Worm (Caenorhabditis elegans) whole organism, L2 larva: ENCODE data around the gene mlp-1.

ENCODE experiments used
- C34F6.9 ChIP-seq: fragments of 150-350 bp; optimal IDR thresholded peaks from 2 replicates; lab custom pipeline; 2014; ENCODE audit warnings: missing biosample characterization, missing genetic modification characterization
- F13H6.1 ChIP-seq: sonication (generic microtip); optimal IDR thresholded peaks from 2 replicates; lab custom pipeline; 2016; ENCODE audit warnings: missing genetic modification characterization, missing compliant biosample characterization
- Y55F3AM.14 ChIP-seq: fragments of 200-800 bp; sonication (Bioruptor generic); optimal IDR thresholded peaks from 2 replicates; lab custom pipeline; 2018; ENCODE audit warnings: mild to moderate bottlenecking, missing genetic modification characterization, missing compliant biosample characterization
- ZK546.5 ChIP-seq: sonication (generic microtip); optimal IDR thresholded peaks from 2 replicates; lab custom pipeline; 2017; ENCODE audit warnings: missing biosample characterization, missing genetic modification characterization
- alr-1 ChIP-seq: fragments of 150-350 bp; optimal IDR thresholded peaks from 2 replicates; lab custom pipeline; 2014; ENCODE audit warnings: missing biosample characterization, missing genetic modification characterization
- aly-2 ChIP-seq: fragments of 150-350 bp; optimal IDR thresholded peaks from 2 replicates; lab custom pipeline; 2014; ENCODE audit warnings: missing biosample characterization, missing genetic modification characterization
- ama-1 ChIP-seq: fragments of 150-350 bp; optimal IDR thresholded peaks from 2 replicates; lab custom pipeline; 2018; ENCODE audit warnings: inconsistent platforms
- blmp-1 ChIP-seq: sonication (generic microtip); optimal IDR thresholded peaks from 2 replicates; lab custom pipeline; 2017; ENCODE audit warnings: missing genetic modification characterization, mild to moderate bottlenecking, missing compliant biosample characterization, antibody characterized with exemption, moderate library complexity; ENCODE audit not compliant: insufficient read depth
- ceh-16 ChIP-seq: fragments of 150-350 bp; optimal IDR thresholded peaks from 2 replicates; lab custom pipeline; 2014; ENCODE audit warnings: missing biosample characterization, missing genetic modification characterization
- ceh-82 ChIP-seq: fragments of 150-350 bp; optimal IDR thresholded peaks from 2 replicates; lab custom pipeline; 2014; ENCODE audit warnings: missing biosample characterization, missing genetic modification characterization
- crh-2 ChIP-seq: sonication (generic microtip); optimal IDR thresholded peaks from 2 replicates; lab custom pipeline; 2017; ENCODE audit warnings: missing biosample characterization, missing genetic modification characterization
- dmd-4 ChIP-seq: sonication (generic microtip); optimal IDR thresholded peaks from 2 replicates; lab custom pipeline; 2017; ENCODE audit warnings: missing biosample characterization, missing genetic modification characterization
- egl-27 ChIP-seq: sonication (generic microtip); optimal IDR thresholded peaks from 3 replicates; lab custom pipeline; 2017; ENCODE audit warnings: missing biosample characterization, missing genetic modification reagents, missing genetic modification characterization
- elt-1 ChIP-seq: fragments of 150-350 bp; optimal IDR thresholded peaks from 2 replicates; lab custom pipeline; 2014; ENCODE audit warnings: missing biosample characterization, missing genetic modification characterization
- elt-3 ChIP-seq: sonication (generic microtip); optimal IDR thresholded peaks from 2 replicates; lab custom pipeline; 2017; ENCODE audit warnings: missing biosample characterization, missing genetic modification characterization
- fos-1 ChIP-seq: fragments of 150-350 bp; optimal IDR thresholded peaks from 2 replicates; lab custom pipeline; 2014; ENCODE audit warnings: missing biosample characterization, missing genetic modification characterization
- gmeb-1 ChIP-seq: fragments of 150-350 bp; optimal IDR thresholded peaks from 2 replicates; lab custom pipeline; 2014; ENCODE audit warnings: missing biosample characterization, missing genetic modification characterization
- lin-11 ChIP-seq: fragments of 150-350 bp; sonication (generic microtip); optimal IDR thresholded peaks from 2 replicates; lab custom pipeline; 2014; ENCODE audit warnings: missing biosample characterization, missing genetic modification characterization, inconsistent platforms, mixed read lengths
- lin-13 ChIP-seq: fragments of 150-350 bp; optimal IDR thresholded peaks from 2 replicates; lab custom pipeline; 2014; ENCODE audit warnings: missing biosample characterization, missing genetic modification reagents, missing genetic modification characterization
- lin-39 ChIP-seq: fragments of 150-350 bp; optimal IDR thresholded peaks from 2 replicates; lab custom pipeline; 2014; ENCODE audit warnings: missing biosample characterization, missing genetic modification reagents, missing genetic modification characterization
- lsy-2 ChIP-seq, 2 experiments: fragments of 150-350 bp in 1 of 2; sonication (generic microtip) in 1 of 2; optimal IDR thresholded peaks; 2 replicates each; lab custom pipeline; 2014 to 2017; ENCODE audit warnings: missing biosample characterization in 2 of 2, missing genetic modification characterization in 2 of 2
- mab-5 ChIP-seq: fragments of 150-350 bp; optimal IDR thresholded peaks from 2 replicates; lab custom pipeline; 2014; ENCODE audit warnings: missing biosample characterization, missing genetic modification characterization
- mbf-1 ChIP-seq: sonication (generic microtip); optimal IDR thresholded peaks from 2 replicates; lab custom pipeline; 2017; ENCODE audit warnings: missing biosample characterization, missing genetic modification characterization
- mdl-1 ChIP-seq, 2 experiments: fragments of 150-350 bp in 1 of 2; sonication (generic microtip) in 1 of 2; optimal IDR thresholded peaks; 2 replicates each; lab custom pipeline; 2017; ENCODE audit warnings: missing biosample characterization in 2 of 2, missing genetic modification characterization in 2 of 2
- nhr-10 ChIP-seq: sonication (generic microtip); optimal IDR thresholded peaks from 2 replicates; lab custom pipeline; 2017; ENCODE audit warnings: missing biosample characterization, missing genetic modification characterization
- nhr-11 ChIP-seq: fragments of 150-350 bp; optimal IDR thresholded peaks from 2 replicates; lab custom pipeline; 2014; ENCODE audit warnings: missing biosample characterization, missing genetic modification characterization
- nhr-12 ChIP-seq: fragments of 150-350 bp; optimal IDR thresholded peaks from 2 replicates; lab custom pipeline; 2014; ENCODE audit warnings: missing biosample characterization, missing genetic modification characterization
- nhr-129 ChIP-seq: fragments of 150-350 bp; optimal IDR thresholded peaks from 2 replicates; lab custom pipeline; 2014; ENCODE audit warnings: missing biosample characterization, missing genetic modification characterization
- nhr-21 ChIP-seq: fragments of 150-350 bp; optimal IDR thresholded peaks from 2 replicates; lab custom pipeline; 2014; ENCODE audit warnings: missing biosample characterization, missing genetic modification characterization
- nhr-237 ChIP-seq: fragments of 150-350 bp; optimal IDR thresholded peaks from 2 replicates; lab custom pipeline; 2014; ENCODE audit warnings: missing biosample characterization, missing genetic modification characterization
- nhr-25 ChIP-seq: fragments of 150-350 bp; sonication (generic microtip); optimal IDR thresholded peaks from 3 replicates; lab custom pipeline; 2014; ENCODE audit warnings: missing biosample characterization, missing genetic modification characterization
- nhr-6 ChIP-seq: fragments of 150-350 bp; optimal IDR thresholded peaks from 2 replicates; lab custom pipeline; 2014; ENCODE audit warnings: missing biosample characterization, missing genetic modification characterization
- nhr-77 ChIP-seq: fragments of 150-350 bp; optimal IDR thresholded peaks from 2 replicates; lab custom pipeline; 2014; ENCODE audit warnings: missing biosample characterization, missing genetic modification characterization
- peb-1 ChIP-seq: fragments of 150-350 bp; optimal IDR thresholded peaks from 2 replicates; lab custom pipeline; 2014; ENCODE audit warnings: missing biosample characterization, missing genetic modification characterization
- sem-4 ChIP-seq: fragments of 150-350 bp; optimal IDR thresholded peaks from 2 replicates; lab custom pipeline; 2014; ENCODE audit warnings: missing biosample characterization, missing genetic modification reagents, missing genetic modification characterization
- skn-1 ChIP-seq: sonication (generic microtip); optimal IDR thresholded peaks from 2 replicates; lab custom pipeline; 2017; ENCODE audit warnings: missing biosample characterization, missing genetic modification characterization
- sma-3 ChIP-seq: sonication (generic microtip); optimal IDR thresholded peaks from 2 replicates; lab custom pipeline; 2016; ENCODE audit warnings: missing genetic modification reagents, missing genetic modification characterization, missing compliant biosample characterization
- sma-9 ChIP-seq, 2 experiments: fragments of 150-350 bp in 1 of 2; sonication (generic microtip) in 1 of 2; optimal IDR thresholded peaks; 2 replicates each; lab custom pipeline; 2014 to 2016; ENCODE audit warnings: missing genetic modification characterization in 2 of 2, mild to moderate bottlenecking in 1 of 2, missing biosample characterization in 1 of 2, missing compliant biosample characterization in 1 of 2, missing genetic modification reagents in 1 of 2, moderate library complexity in 1 of 2
- snpc-4 ChIP-seq: fragments of 150-350 bp; optimal IDR thresholded peaks from 2 replicates; lab custom pipeline; 2014; ENCODE audit warnings: missing biosample characterization, missing genetic modification characterization
- unc-39 ChIP-seq: fragments of 150-350 bp; optimal IDR thresholded peaks from 2 replicates; lab custom pipeline; 2014; ENCODE audit warnings: missing biosample characterization, missing genetic modification characterization
- unc-55 ChIP-seq: fragments of 150-350 bp; sonication (generic microtip); optimal IDR thresholded peaks from 3 replicates; lab custom pipeline; 2014; ENCODE audit warnings: missing biosample characterization, missing genetic modification reagents, missing genetic modification characterization
- unc-62 ChIP-seq: fragments of 150-350 bp; optimal IDR thresholded peaks from 2 replicates; lab custom pipeline; 2014; ENCODE audit warnings: missing biosample characterization, missing genetic modification reagents, missing genetic modification characterization
- zag-1 ChIP-seq: fragments of 150-350 bp; optimal IDR thresholded peaks from 2 replicates; lab custom pipeline; 2014; ENCODE audit warnings: missing biosample characterization, missing genetic modification characterization
- ztf-1 ChIP-seq: fragments of 200-800 bp; sonication (Bioruptor generic); conservative IDR thresholded peaks from 2 replicates; pipeline ENCODE4 v1.3.6; 2022; ENCODE audit warnings: missing genetic modification characterization, missing compliant biosample characterization
- ztf-11 ChIP-seq: sonication (generic microtip); optimal IDR thresholded peaks from 2 replicates; lab custom pipeline; 2017; ENCODE audit warnings: missing biosample characterization, missing genetic modification characterization
- ztf-4 ChIP-seq: fragments of 150-350 bp; optimal IDR thresholded peaks from 2 replicates; lab custom pipeline; 2014; ENCODE audit warnings: missing biosample characterization, missing genetic modification characterization

Gene mlp-1

ce11 chrIII:5939453-5940296 is 35.2 kb downstream of the mlp-1 start, which contains the start of gene ubq-1:
Gene ubq-1 (plus strand): TSS chrIII:5940254.
- TF ChIP-seq ama-1 (lab: Kevin White, UChicago), result peak; percentile 73
- peak; percentile 74 for TF ChIP-seq nhr-129 (tag; lab: Kevin White, UChicago)
- TF ChIP-seq C34F6.9 (tag; lab: Kevin White, UChicago), result peak; percentile 50
- TF ChIP-seq unc-55 (GFP tag; lab: Kevin White, UChicago), result peak; percentile 29
- peak in 1 of 2 experiments; percentile 40 for TF ChIP-seq lsy-2 (tag; optimal IDR thresholded peaks at IDR 0.05; lab: Kevin White, UChicago)
- TF ChIP-seq nhr-21 (tag; lab: Kevin White, UChicago), result no peak

- TF ChIP-seq nhr-6 (tag; lab: Kevin White, UChicago) (no peak), alr-1 (tag; lab: Kevin White, UChicago) (no peak), gmeb-1 (peak; percentile 13), lsy-2 (tag; optimal IDR thresholded peaks at IDR 0.05; lab: Kevin White, UChicago) (no peak), fos-1 (tag; lab: Kevin White, UChicago) (peak; percentile 55)
Observed at ce11 chrIII:5938790-5939452, 35.9 kb downstream of the mlp-1 start.

- TF ChIP-seq nhr-129 (tag; lab: Kevin White, UChicago) (peak; percentile 98), snpc-4 (tag; lab: Kevin White, UChicago) (no peak), egl-27 (tag; lab: Kevin White, UChicago) (peak; percentile 88), mdl-1 (tag; optimal IDR thresholded peaks at IDR 0.05; lab: Kevin White, UChicago) (peak in 1 of 2 experiments; percentile 50), skn-1 (tag; lab: Kevin White, UChicago) (no peak), ama-1 (lab: Kevin White, UChicago) (no peak), blmp-1 (peak; percentile 82), elt-1 (tag; lab: Kevin White, UChicago) (no peak), mab-5 (tag; lab: Kevin White, UChicago) (peak; percentile 39), peb-1 (tag; lab: Kevin White, UChicago) (no peak), Y55F3AM.14 (peak; percentile 76), nhr-11 (tag; lab: Kevin White, UChicago) (no peak), crh-2 (tag; lab: Kevin White, UChicago) (peak; percentile 87), lin-13 (GFP tag; lab: Kevin White, UChicago) (no peak), ceh-16 (tag; lab: Kevin White, UChicago) (peak; percentile 70), sem-4 (tag; lab: Kevin White, UChicago) (peak; percentile 71), sma-3 (GFP tag; lab: Kevin White, UChicago) (peak; percentile 90), lin-39 (tag; lab: Kevin White, UChicago) (peak; percentile 69), nhr-237 (tag; lab: Kevin White, UChicago) (no peak), ztf-11 (tag; lab: Kevin White, UChicago) (no peak), ceh-82 (tag; lab: Kevin White, UChicago) (no peak), ZK546.5 (tag; lab: Kevin White, UChicago) (no peak), sma-9 (GFP tag; optimal IDR thresholded peaks at IDR 0.05; lab: Kevin White, UChicago) (peak; percentile 84), sma-9 (tag; optimal IDR thresholded peaks at IDR 0.05; lab: Kevin White, UChicago) (no peak), alr-1 (tag; lab: Kevin White, UChicago) (no peak), unc-55 (GFP tag; lab: Kevin White, UChicago) (peak; percentile 86), nhr-10 (tag; lab: Kevin White, UChicago) (no peak), fos-1 (tag; lab: Kevin White, UChicago) (peak; percentile 86), C34F6.9 (tag; lab: Kevin White, UChicago) (peak; percentile 66), nhr-77 (tag; lab: Kevin White, UChicago) (no peak), dmd-4 (no peak), nhr-12 (tag; lab: Kevin White, UChicago) (no peak), lsy-2 (tag; optimal IDR thresholded peaks at IDR 0.05; lab: Kevin White, UChicago) (peak in 1 of 2 experiments; percentile 75), ztf-1 (GFP tag; lab: Robert Waterston, UW) (no peak), elt-3 (no peak), aly-2 (tag; lab: Kevin White, UChicago) (no peak), nhr-25 (tag; lab: Kevin White, UChicago) (peak; percentile 95), nhr-21 (tag; lab: Kevin White, UChicago) (peak; percentile 95), unc-62 (peak; percentile 54), unc-39 (tag; lab: Kevin White, UChicago) (no peak), ztf-4 (tag; lab: Kevin White, UChicago) (peak; percentile 64), mbf-1 (no peak), zag-1 (tag; lab: Kevin White, UChicago) (peak; percentile 28), F13H6.1 (tag; lab: Kevin White, UChicago) (peak; percentile 63), lin-11 (tag; lab: Kevin White, UChicago) (no peak)
Observed at ce11 chrIII:5938013-5938412, 36.8 kb downstream of the mlp-1 start.
